Worm (Caenorhabditis elegans) whole organism, L4 larva: ENCODE data around the gene T25B2.4.

Experiments
- ama-1 ChIP-seq: fragments of 150-350 bp; optimal IDR thresholded peaks from 2 replicates; lab custom pipeline; 2014; ENCODE audit warnings: inconsistent platforms, mixed read lengths
- ceh-28 ChIP-seq: fragments of 150-350 bp; optimal IDR thresholded peaks from 2 replicates; lab custom pipeline; 2014; ENCODE audit warnings: missing biosample characterization, missing genetic modification reagents, missing genetic modification characterization
- hif-1 ChIP-seq, 2 experiments: sonication (generic microtip); optimal IDR thresholded peaks; 2 replicates each; lab custom pipeline; 2016 to 2017; ENCODE audit warnings: missing compliant biosample characterization in 2 of 2, missing genetic modification characterization in 2 of 2, missing genetic modification reagents in 2 of 2, missing genotype in 2 of 2, mild to moderate bottlenecking in 1 of 2
- lin-15B ChIP-seq: fragments of 150-350 bp; sonication (generic microtip); optimal IDR thresholded peaks from 3 replicates; lab custom pipeline; 2014; ENCODE audit warnings: missing biosample characterization, missing genetic modification characterization
- lin-29 ChIP-seq: fragments of 200-800 bp; sonication (Bioruptor generic); IDR thresholded peaks from 2 replicates; pipeline ENCODE4 v1.3.6; 2022; ENCODE audit warnings: missing genetic modification reagents, missing genetic modification characterization, missing compliant biosample characterization
- lir-3 ChIP-seq: sonication (generic microtip); optimal IDR thresholded peaks from 2 replicates; lab custom pipeline; 2016; ENCODE audit warnings: mild to moderate bottlenecking, missing genetic modification characterization, missing compliant biosample characterization
- mep-1 ChIP-seq: fragments of 150-350 bp; sonication (generic microtip); optimal IDR thresholded peaks from 3 replicates; lab custom pipeline; 2014; ENCODE audit warnings: missing biosample characterization, missing genetic modification characterization
- nhr-237 ChIP-seq: sonication (generic microtip); optimal IDR thresholded peaks from 2 replicates; lab custom pipeline; 2017; ENCODE audit warnings: missing biosample characterization, missing genetic modification characterization
- pqm-1 ChIP-seq: sonication (generic microtip); optimal IDR thresholded peaks from 2 replicates; lab custom pipeline; 2017; ENCODE audit warnings: missing biosample characterization, missing genetic modification characterization
- rbr-2 ChIP-seq: sonication (generic microtip); optimal IDR thresholded peaks from 2 replicates; lab custom pipeline; 2016; ENCODE audit warnings: missing genotype, missing genetic modification characterization, missing compliant biosample characterization

- TF ChIP-seq lin-15B (tag; lab: Kevin White, UChicago) (no peak), ama-1 (no peak), mep-1 (tag; lab: Kevin White, UChicago) (no peak), ceh-28 (tag; lab: Kevin White, UChicago) (no peak), rbr-2 (tag; lab: Kevin White, UChicago) (no peak), lin-29 (GFP tag; lab: Robert Waterston, UW) (no peak), pqm-1 (tag; lab: Kevin White, UChicago) (no peak), nhr-237 (tag; lab: Kevin White, UChicago) (no peak), hif-1 (tag; optimal IDR thresholded peaks at IDR 0.05; lab: Kevin White, UChicago) (no peak), lir-3 (no peak)
Observed at ce11 chrX:6160427-6160826, 17.6 kb upstream of the T25B2.4 start, which contains the start of gene odd-2.
